Fruit fly (Drosophila melanogaster) whole organism, embryonic: Measurements from ENCODE around the gene alpha-Est9.

ENCODE experiments used
- ATbp ChIP-seq: fragments of 200-800 bp; sonication (Bioruptor generic); optimal IDR thresholded peaks from 2 replicates; lab custom pipeline; 2017; ENCODE audit warnings: missing biosample characterization, mild to moderate bottlenecking, missing genetic modification characterization, missing genetic modification reagents
- CG11085 ChIP-seq: fragments of 200-800 bp; sonication (Bioruptor generic); IDR thresholded peaks from 2 replicates; pipeline ENCODE4 v1.3.6; 2022; ENCODE audit warnings: missing biosample characterization, missing genetic modification characterization
- CG11504 ChIP-seq: fragments of 200-800 bp; sonication (Bioruptor generic); optimal IDR thresholded peaks from 3 replicates; lab custom pipeline; 2019; ENCODE audit warnings: missing biosample characterization, mild to moderate bottlenecking, missing genetic modification characterization, moderate library complexity
- CG12071 ChIP-seq: fragments of 200-800 bp; sonication (Bioruptor generic); optimal IDR thresholded peaks from 3 replicates; lab custom pipeline; 2018; ENCODE audit warnings: missing biosample characterization, mild to moderate bottlenecking, missing genetic modification characterization
- CG12942 ChIP-seq: fragments of 200-800 bp; sonication (Bioruptor generic); optimal IDR thresholded peaks from 3 replicates; lab custom pipeline; 2016; ENCODE audit warnings: missing biosample characterization, missing genetic modification characterization
- CG17612 ChIP-seq: fragments of 200-800 bp; sonication (Bioruptor generic); IDR thresholded peaks from 2 replicates; pipeline ENCODE4 v1.3.6; 2022; ENCODE audit warnings: missing biosample characterization, missing genetic modification characterization
- CG2116 ChIP-seq: fragments of 200-800 bp; sonication (Bioruptor generic); optimal IDR thresholded peaks from 3 replicates; lab custom pipeline; 2018; ENCODE audit warnings: missing biosample characterization, mild to moderate bottlenecking, missing genetic modification characterization
- CG2678 ChIP-seq: fragments of 200-800 bp; sonication (Bioruptor generic); optimal IDR thresholded peaks from 3 replicates; lab custom pipeline; 2019; ENCODE audit warnings: missing biosample characterization, mild to moderate bottlenecking, missing genetic modification characterization, moderate library complexity
- CG31224 ChIP-seq: fragments of 200-800 bp; sonication (Bioruptor generic); IDR thresholded peaks from 2 replicates; pipeline ENCODE4 v1.3.6; 2022; ENCODE audit warnings: missing biosample characterization, missing genetic modification characterization
- CG31388 ChIP-seq: fragments of 200-800 bp; sonication (Bioruptor generic); optimal IDR thresholded peaks from 2 replicates; lab custom pipeline; 2016; ENCODE audit warnings: missing biosample characterization, missing genetic modification characterization
- CG42726 ChIP-seq: fragments of 200-800 bp; sonication (Bioruptor generic); IDR thresholded peaks from 2 replicates; pipeline ENCODE4 v1.3.6; 2022; ENCODE audit warnings: missing biosample characterization, missing genetic modification characterization; ENCODE audit not compliant: partially characterized antibody
- CG43689 ChIP-seq: fragments of 200-800 bp; sonication (Bioruptor generic); IDR thresholded peaks from 2 replicates; pipeline ENCODE4 v1.3.6; 2022; ENCODE audit warnings: missing biosample characterization, missing genetic modification characterization
- CG6175 ChIP-seq: fragments of 200-800 bp; sonication (Bioruptor generic); IDR thresholded peaks from 3 replicates; pipeline ENCODE4 v1.3.6; 2022; ENCODE audit warnings: missing biosample characterization, missing genetic modification characterization
- CG7745 ChIP-seq: fragments of 200-800 bp; sonication (Bioruptor generic); optimal IDR thresholded peaks from 2 replicates; lab custom pipeline; 2018; ENCODE audit warnings: missing biosample characterization, mild to moderate bottlenecking, missing genetic modification characterization, moderate library complexity
- CG8765 ChIP-seq: fragments of 200-800 bp; sonication (Bioruptor generic); IDR thresholded peaks from 2 replicates; pipeline ENCODE4 v1.3.6; 2022; ENCODE audit warnings: missing biosample characterization, missing genetic modification characterization
- CG9817 ChIP-seq: fragments of 200-800 bp; sonication (Bioruptor generic); optimal IDR thresholded peaks from 2 replicates; lab custom pipeline; 2018; ENCODE audit warnings: missing biosample characterization, mild to moderate bottlenecking, missing genetic modification characterization, moderate library complexity
- CoRest ChIP-seq: fragments of 200-800 bp; sonication (Bioruptor generic); optimal IDR thresholded peaks from 3 replicates; lab custom pipeline; 2018; ENCODE audit warnings: missing biosample characterization, mild to moderate bottlenecking, missing genetic modification characterization, moderate library complexity
- E2f2 ChIP-seq: fragments of 200-800 bp; sonication (Bioruptor generic); IDR thresholded peaks from 2 replicates; pipeline ENCODE4 v1.3.6; 2022; ENCODE audit warnings: missing biosample characterization, missing genetic modification characterization
- HHEX ChIP-seq: fragments of 200-800 bp; sonication (Bioruptor generic); optimal IDR thresholded peaks from 3 replicates; lab custom pipeline; 2017; ENCODE audit warnings: missing biosample characterization, mild to moderate bottlenecking, missing genetic modification characterization, missing genetic modification reagents
- HLH54F ChIP-seq: fragments of 200-800 bp; sonication (Bioruptor generic); optimal IDR thresholded peaks from 3 replicates; lab custom pipeline; 2016; ENCODE audit warnings: missing biosample characterization, missing genetic modification characterization
- Hr39 ChIP-seq: fragments of >200 bp; optimal IDR thresholded peaks from 2 replicates; lab custom pipeline; 2017
- Kr ChIP-seq: fragments of 200-800 bp; sonication (Bioruptor generic); optimal IDR thresholded peaks from 2 replicates; lab custom pipeline; 2017; ENCODE audit warnings: missing biosample characterization, mild to moderate bottlenecking, missing genetic modification characterization
- Lhr ChIP-seq: fragments of 200-800 bp; sonication (Bioruptor generic); optimal IDR thresholded peaks from 3 replicates; lab custom pipeline; 2017; ENCODE audit warnings: mild to moderate bottlenecking, missing biosample characterization, missing genetic modification reagents, missing genetic modification characterization
- Lim3 ChIP-seq: fragments of 200-800 bp; sonication (Bioruptor generic); IDR thresholded peaks from 2 replicates; pipeline ENCODE4 v1.3.6; 2022; ENCODE audit warnings: missing biosample characterization, missing genetic modification characterization
- Mad ChIP-seq: fragments of 200-800 bp; sonication (Bioruptor generic); optimal IDR thresholded peaks from 2 replicates; lab custom pipeline; 2016; ENCODE audit warnings: missing biosample characterization, missing genetic modification characterization
- Myb ChIP-seq: fragments of 200-800 bp; sonication (Bioruptor generic); optimal IDR thresholded peaks from 2 replicates; lab custom pipeline; 2016; ENCODE audit warnings: missing biosample characterization, missing genetic modification characterization
- NFAT ChIP-seq: fragments of 200-800 bp; sonication (Bioruptor generic); IDR thresholded peaks from 2 replicates; pipeline ENCODE4 v1.3.6; 2022; ENCODE audit warnings: missing biosample characterization, missing genetic modification characterization
- Neu2 ChIP-seq: fragments of 200-800 bp; sonication (Bioruptor generic); optimal IDR thresholded peaks from 3 replicates; lab custom pipeline; 2016; ENCODE audit warnings: missing biosample characterization, missing genetic modification characterization, borderline replicate concordance
- Taf1 ChIP-seq: fragments of 200-800 bp; sonication (Bioruptor generic); IDR thresholded peaks from 2 replicates; pipeline ENCODE4 v1.3.6; 2022; ENCODE audit warnings: missing biosample characterization, missing genetic modification characterization
- Usf ChIP-seq: fragments of 200-800 bp; sonication (Bioruptor generic); optimal IDR thresholded peaks from 2 replicates; lab custom pipeline; 2017; ENCODE audit warnings: missing genotype, missing biosample characterization, missing genetic modification characterization
- Xrp1 ChIP-seq: fragments of 200-800 bp; sonication (Bioruptor generic); IDR thresholded peaks from 2 replicates; pipeline ENCODE4 v1.3.6; 2022; ENCODE audit warnings: missing biosample characterization, missing genetic modification characterization
- ac ChIP-seq: fragments of 200-800 bp; sonication (Bioruptor generic); optimal IDR thresholded peaks from 3 replicates; lab custom pipeline; 2017; ENCODE audit warnings: missing biosample characterization, mild to moderate bottlenecking, missing genetic modification characterization
- ap ChIP-seq: fragments of 200-800 bp; sonication (Bioruptor generic); IDR thresholded peaks from 2 replicates; pipeline ENCODE4 v1.3.6; 2022; ENCODE audit warnings: missing biosample characterization, missing genetic modification characterization
- ato ChIP-seq: fragments of 200-800 bp; sonication (Bioruptor generic); IDR thresholded peaks from 2 replicates; pipeline ENCODE4 v1.3.6; 2022; ENCODE audit warnings: missing biosample characterization, missing genetic modification characterization; ENCODE audit not compliant: partially characterized antibody
- dmrt11E ChIP-seq: fragments of 200-800 bp; sonication (Bioruptor generic); optimal IDR thresholded peaks from 3 replicates; lab custom pipeline; 2018; ENCODE audit warnings: missing biosample characterization, mild to moderate bottlenecking, missing genetic modification characterization, moderate library complexity
- ftz-f1 ChIP-seq: fragments of 200-800 bp; sonication (Bioruptor generic); optimal IDR thresholded peaks from 2 replicates; lab custom pipeline; 2016; ENCODE audit warnings: missing biosample characterization, missing genetic modification characterization
- gem ChIP-seq: fragments of 200-800 bp; sonication (Bioruptor generic); optimal IDR thresholded peaks from 2 replicates; lab custom pipeline; 2019; ENCODE audit warnings: missing biosample characterization, mild to moderate bottlenecking, missing genetic modification characterization, moderate library complexity
- gsb-n ChIP-seq: fragments of 200-800 bp; sonication (Bioruptor generic); optimal IDR thresholded peaks from 3 replicates; lab custom pipeline; 2018; ENCODE audit warnings: missing biosample characterization, mild to moderate bottlenecking, missing genetic modification characterization
- hb ChIP-seq: fragments of 200-800 bp; sonication (Bioruptor generic); IDR thresholded peaks from 3 replicates; pipeline ENCODE4 v1.3.6; 2022; ENCODE audit warnings: missing biosample characterization, missing genetic modification characterization; ENCODE audit not compliant: partially characterized antibody
- ken ChIP-seq: fragments of 200-800 bp; sonication (Bioruptor generic); IDR thresholded peaks from 3 replicates; pipeline ENCODE4 v1.3.6; 2022; ENCODE audit warnings: missing biosample characterization, missing genetic modification characterization
- mld ChIP-seq: fragments of 200-800 bp; sonication (Bioruptor generic); IDR thresholded peaks from 3 replicates; pipeline ENCODE4 v1.3.6; 2022; ENCODE audit warnings: missing biosample characterization, missing genetic modification characterization; ENCODE audit not compliant: partially characterized antibody
- onecut ChIP-seq: fragments of 200-800 bp; sonication (Bioruptor generic); IDR thresholded peaks from 2 replicates; pipeline ENCODE4 v1.3.6; 2022; ENCODE audit warnings: missing biosample characterization, missing genetic modification characterization
- pnt ChIP-seq: fragments of 200-800 bp; sonication (Bioruptor generic); optimal IDR thresholded peaks from 3 replicates; lab custom pipeline; 2016; ENCODE audit warnings: missing biosample characterization, missing genetic modification characterization
- rib ChIP-seq: fragments of 200-800 bp; sonication (Bioruptor generic); IDR thresholded peaks from 2 replicates; pipeline ENCODE4 v1.3.6; 2022; ENCODE audit warnings: missing biosample characterization, missing genetic modification characterization
- run ChIP-seq: fragments of 200-800 bp; sonication (Bioruptor generic); optimal IDR thresholded peaks from 3 replicates; lab custom pipeline; 2018; ENCODE audit warnings: missing biosample characterization, mild to moderate bottlenecking, missing genetic modification characterization
- sens ChIP-seq: fragments of 200-800 bp; sonication (Bioruptor generic); peaks from one replicate; lab custom pipeline; 2016; ENCODE audit warnings: missing biosample characterization, missing genetic modification characterization
- sima ChIP-seq: fragments of 200-800 bp; sonication (Bioruptor generic); optimal IDR thresholded peaks from 2 replicates; lab custom pipeline; 2016; ENCODE audit warnings: missing biosample characterization, missing genetic modification characterization
- toy ChIP-seq: fragments of 200-800 bp; sonication (Bioruptor generic); IDR thresholded peaks from 2 replicates; pipeline ENCODE4 v1.3.6; 2022; ENCODE audit warnings: missing biosample characterization, missing genetic modification characterization
- trh ChIP-seq: fragments of 200-800 bp; sonication (Bioruptor generic); optimal IDR thresholded peaks from 2 replicates; lab custom pipeline; 2016; ENCODE audit warnings: missing biosample characterization, missing genetic modification characterization
- twi ChIP-seq: fragments of 200-800 bp; optimal IDR thresholded peaks from 2 replicates; lab custom pipeline; 2019; ENCODE audit warnings: missing biosample characterization, mild to moderate bottlenecking, missing genetic modification characterization, moderate library complexity
- vfl ChIP-seq: fragments of 200-800 bp; sonication (Bioruptor generic); optimal IDR thresholded peaks from 2 replicates; lab custom pipeline; 2016; ENCODE audit warnings: missing biosample characterization, missing genetic modification characterization

The alpha-Est9 gene

dm6 chr3R:7474616-7475120 is 30.2 kb downstream of the alpha-Est9 start (continued):
- TF ChIP-seq HHEX (GFP tag; lab: Kevin White, UChicago) (peak; percentile 78), twi (peak; percentile 30), Xrp1 (GFP tag; lab: Robert Waterston, UW) (peak; percentile 60), CG43689 (no peak), Myb (GFP tag; lab: Kevin White, UChicago) (no peak), Kr (GFP tag; lab: Kevin White, UChicago) (peak; percentile 78), onecut (peak; percentile 86), sens (GFP tag; lab: Kevin White, UChicago) (peak; percentile 88), CG17612 (GFP tag; lab: Robert Waterston, UW) (no peak), CG8765 (GFP tag; lab: Robert Waterston, UW) (peak; percentile 50), ac (GFP tag; lab: Kevin White, UChicago) (peak; percentile 50), CG12942 (no peak), CG2116 (GFP tag; lab: Kevin White, UChicago) (no peak), Lim3 (GFP tag; lab: Robert Waterston, UW) (no peak), toy (GFP tag; lab: Robert Waterston, UW) (peak; percentile 62), CG31224 (GFP tag; lab: Robert Waterston, UW) (peak; percentile 24; the same call in 1 of the 2 replicates), CG31388 (GFP tag; lab: Kevin White, UChicago) (no peak), hb (GFP tag; lab: Robert Waterston, UW) (peak; percentile 95), HLH54F (peak; percentile 41), rib (GFP tag; lab: Robert Waterston, UW) (peak; percentile 80), dmrt11E (tag; lab: Kevin White, UChicago) (no peak), CG11504 (peak; percentile 32), CG7745 (tag; lab: Kevin White, UChicago) (peak; percentile 26), CG9817 (tag; lab: Kevin White, UChicago) (peak; percentile 48), CG6175 (GFP tag; lab: Robert Waterston, UW) (peak; percentile 78), Hr39 (no peak), CG11085 (peak; percentile 45; the same call in 1 of the 2 replicates), ap (GFP tag; lab: Robert Waterston, UW) (no peak), vfl (GFP tag; lab: Kevin White, UChicago) (peak; percentile 18), Taf1 (0 out of 2 replicates have a peak, but pooled peaks have one; percentile 30), Usf (no peak), gem (tag; lab: Kevin White, UChicago) (no peak), Lhr (GFP tag; lab: Kevin White, UChicago) (no peak), ftz-f1 (GFP tag; lab: Kevin White, UChicago) (peak; percentile 45), E2f2 (GFP tag; lab: Robert Waterston, UW) (peak; percentile 43), CoRest (tag; lab: Kevin White, UChicago) (peak; percentile 57), gsb-n (peak; percentile 52), ato (GFP tag; lab: Robert Waterston, UW) (peak; percentile 95), CG2678 (tag; lab: Kevin White, UChicago) (peak; percentile 44), run (peak; percentile 66), trh (GFP tag; lab: Kevin White, UChicago) (no peak), ATbp (peak; percentile 64), mld (GFP tag; lab: Robert Waterston, UW) (peak; percentile 99), Mad (GFP tag; lab: Kevin White, UChicago) (peak; percentile 26), CG12071 (GFP tag; lab: Kevin White, UChicago) (peak; percentile 84), pnt (GFP tag; lab: Kevin White, UChicago) (peak; percentile 45), NFAT (GFP tag; lab: Robert Waterston, UW) (peak; percentile 63), ken (0 out of 3 replicates have a peak, but pooled peaks have one; percentile 68), Neu2 (GFP tag; lab: Kevin White, UChicago) (no peak), sima (GFP tag; lab: Kevin White, UChicago) (no peak), CG42726 (GFP tag; lab: Robert Waterston, UW) (peak; percentile 98)
